Fruit fly (Drosophila melanogaster): ENCODE data around the gene CG5937.

dm6 chrX:6030010-6030409 lies 9.8 kb upstream of the CG5937 start:
- TF ChIP-seq h (optimal IDR thresholded peaks at IDR 0.05): no peak
- no peak for TF ChIP-seq psq (optimal IDR thresholded peaks at IDR 0.05)
- no peak for TF ChIP-seq Myc (optimal IDR thresholded peaks at IDR 0.05)
- no peak for TF ChIP-seq ttk (optimal IDR thresholded peaks at IDR 0.05)
- no peak for TF ChIP-seq Sin3A (optimal IDR thresholded peaks at IDR 0.05)

Data from Kc167 (cell line).